Fruit fly (Drosophila melanogaster) whole organism, embryonic: Measurements from ENCODE around the gene Cyt-c1L.

Source experiments
- Aef1 ChIP-seq: fragments of 200-800 bp; sonication (Bioruptor generic); IDR thresholded peaks from 3 replicates; pipeline ENCODE4 v1.3.6; 2022; ENCODE audit warnings: missing biosample characterization, missing genetic modification characterization
- Bdp1 ChIP-seq: fragments of 200-800 bp; sonication (Bioruptor generic); optimal IDR thresholded peaks from 3 replicates; lab custom pipeline; 2016; ENCODE audit warnings: missing biosample characterization, missing genetic modification characterization
- CG10267 ChIP-seq: fragments of 200-800 bp; sonication (Bioruptor generic); optimal IDR thresholded peaks from 2 replicates; lab custom pipeline; 2018; ENCODE audit warnings: missing biosample characterization, mild to moderate bottlenecking, missing genetic modification characterization, moderate library complexity
- CG10431 ChIP-seq: fragments of 200-800 bp; sonication (Bioruptor generic); optimal IDR thresholded peaks from 3 replicates; lab custom pipeline; 2018; ENCODE audit warnings: missing biosample characterization, mild to moderate bottlenecking, missing genetic modification characterization
- CG12219 ChIP-seq: fragments of 200-800 bp; sonication (Bioruptor generic); optimal IDR thresholded peaks from 3 replicates; lab custom pipeline; 2018; ENCODE audit warnings: missing biosample characterization, mild to moderate bottlenecking, missing genetic modification characterization
- CG12942 ChIP-seq: fragments of 200-800 bp; sonication (Bioruptor generic); optimal IDR thresholded peaks from 3 replicates; lab custom pipeline; 2016; ENCODE audit warnings: missing biosample characterization, missing genetic modification characterization
- CG13296 ChIP-seq: fragments of 200-800 bp; sonication (Bioruptor generic); optimal IDR thresholded peaks from 3 replicates; lab custom pipeline; 2018; ENCODE audit warnings: missing biosample characterization, mild to moderate bottlenecking, missing genetic modification characterization
- CG14441 ChIP-seq: fragments of 200-800 bp; sonication (Bioruptor generic); IDR thresholded peaks from 2 replicates; pipeline ENCODE4 v1.3.6; 2022; ENCODE audit warnings: missing biosample characterization, missing genetic modification characterization
- CG17361 ChIP-seq: fragments of 200-800 bp; sonication (Bioruptor generic); IDR thresholded peaks from 3 replicates; pipeline ENCODE4 v1.3.6; 2022; ENCODE audit warnings: missing biosample characterization, missing genetic modification characterization
- CG18599 ChIP-seq: fragments of 200-800 bp; sonication (Bioruptor generic); optimal IDR thresholded peaks from 3 replicates; lab custom pipeline; 2017; ENCODE audit warnings: missing biosample characterization, missing genetic modification characterization, mild to moderate bottlenecking, moderate library complexity, missing genetic modification reagents
- CG2116 ChIP-seq: fragments of 200-800 bp; sonication (Bioruptor generic); optimal IDR thresholded peaks from 3 replicates; lab custom pipeline; 2018; ENCODE audit warnings: missing biosample characterization, mild to moderate bottlenecking, missing genetic modification characterization
- CG2678 ChIP-seq: fragments of 200-800 bp; sonication (Bioruptor generic); optimal IDR thresholded peaks from 3 replicates; lab custom pipeline; 2019; ENCODE audit warnings: missing biosample characterization, mild to moderate bottlenecking, missing genetic modification characterization, moderate library complexity
- CG30403 ChIP-seq: fragments of 200-800 bp; sonication (Bioruptor generic); optimal IDR thresholded peaks from 3 replicates; lab custom pipeline; 2016; ENCODE audit warnings: missing biosample characterization, missing genetic modification characterization
- CG31365 ChIP-seq: fragments of 200-800 bp; sonication (Bioruptor generic); optimal IDR thresholded peaks from 2 replicates; lab custom pipeline; 2018; ENCODE audit warnings: missing biosample characterization, mild to moderate bottlenecking, missing genetic modification characterization
- CG33213 ChIP-seq: fragments of 200-800 bp; sonication (Bioruptor generic); optimal IDR thresholded peaks from 3 replicates; lab custom pipeline; 2016; ENCODE audit warnings: missing biosample characterization, missing genetic modification characterization
- CG3726 ChIP-seq: fragments of 200-800 bp; sonication (Bioruptor generic); IDR thresholded peaks from 3 replicates; pipeline ENCODE4, ENCODE4 v1.3.6; 2022; ENCODE audit warnings: missing biosample characterization, missing genetic modification characterization
- CG6175 ChIP-seq: fragments of 200-800 bp; sonication (Bioruptor generic); IDR thresholded peaks from 3 replicates; pipeline ENCODE4 v1.3.6; 2022; ENCODE audit warnings: missing biosample characterization, missing genetic modification characterization
- CG7556 ChIP-seq: fragments of 200-800 bp; sonication (Bioruptor generic); optimal IDR thresholded peaks from 2 replicates; lab custom pipeline; 2017; ENCODE audit warnings: missing biosample characterization, mild to moderate bottlenecking, missing genetic modification characterization
- CG7786 ChIP-seq: fragments of 200-800 bp; sonication (Bioruptor generic); optimal IDR thresholded peaks from 2 replicates; lab custom pipeline; 2016; ENCODE audit warnings: missing biosample characterization, missing genetic modification characterization
- CG9876 ChIP-seq: fragments of 200-800 bp; sonication (Bioruptor generic); optimal IDR thresholded peaks from 2 replicates; lab custom pipeline; 2016; ENCODE audit warnings: missing biosample characterization, missing genetic modification characterization
- Hmr ChIP-seq: fragments of 200-800 bp; sonication (Bioruptor generic); optimal IDR thresholded peaks from 3 replicates; lab custom pipeline; 2017; ENCODE audit warnings: mild to moderate bottlenecking, missing biosample characterization, missing genetic modification reagents, missing genetic modification characterization
- Hmx ChIP-seq: fragments of 200-800 bp; sonication (Bioruptor generic); optimal IDR thresholded peaks from 2 replicates; lab custom pipeline; 2016; ENCODE audit warnings: missing biosample characterization, missing genetic modification characterization
- Kr ChIP-seq: fragments of 200-800 bp; sonication (Bioruptor generic); optimal IDR thresholded peaks from 2 replicates; lab custom pipeline; 2017; ENCODE audit warnings: missing biosample characterization, mild to moderate bottlenecking, missing genetic modification characterization
- Oaz ChIP-seq: fragments of 200-800 bp; sonication (Bioruptor generic); IDR thresholded peaks from 2 replicates; pipeline ENCODE4 v1.3.6; 2022; ENCODE audit warnings: missing biosample characterization, missing genetic modification characterization
- PHDP ChIP-seq: fragments of 200-800 bp; sonication (Bioruptor generic); optimal IDR thresholded peaks from 3 replicates; lab custom pipeline; 2018; ENCODE audit warnings: missing biosample characterization, mild to moderate bottlenecking, missing genetic modification characterization, moderate library complexity
- Rfx ChIP-seq: fragments of 200-800 bp; sonication (Bioruptor generic); IDR thresholded peaks from 2 replicates; pipeline ENCODE4 v1.3.6; 2022; ENCODE audit warnings: missing biosample characterization, missing genetic modification characterization
- amos ChIP-seq: fragments of 200-800 bp; sonication (Bioruptor generic); IDR thresholded peaks from 2 replicates; pipeline ENCODE4 v1.3.6; 2022; ENCODE audit warnings: missing biosample characterization, missing genetic modification characterization; ENCODE audit not compliant: partially characterized antibody
- aop ChIP-seq: fragments of 200-800 bp; sonication (Bioruptor generic); IDR thresholded peaks from 2 replicates; pipeline ENCODE4 v1.3.6; 2022; ENCODE audit warnings: missing biosample characterization, missing genetic modification characterization
- ap ChIP-seq: fragments of 200-800 bp; sonication (Bioruptor generic); IDR thresholded peaks from 2 replicates; pipeline ENCODE4 v1.3.6; 2022; ENCODE audit warnings: missing biosample characterization, missing genetic modification characterization
- chinmo ChIP-seq: fragments of 200-800 bp; sonication (Bioruptor generic); IDR thresholded peaks from 4 replicates; pipeline ENCODE4 v1.3.6; 2022; ENCODE audit warnings: missing biosample characterization, missing genetic modification characterization; ENCODE audit not compliant: partially characterized antibody
- corto ChIP-seq: fragments of 200-800 bp; sonication (Bioruptor generic); optimal IDR thresholded peaks from 2 replicates; lab custom pipeline; 2016; ENCODE audit warnings: missing biosample characterization, mild to moderate bottlenecking, missing genetic modification characterization, moderate library complexity
- dan ChIP-seq: fragments of 200-800 bp; sonication (Bioruptor generic); IDR thresholded peaks from 2 replicates; pipeline ENCODE4 v1.3.6; 2022; ENCODE audit warnings: missing biosample characterization, missing genetic modification characterization
- dati ChIP-seq: fragments of 200-800 bp; sonication (Bioruptor generic); IDR thresholded peaks from 2 replicates; pipeline ENCODE4 v1.3.6; 2022; ENCODE audit warnings: missing biosample characterization, missing genetic modification characterization
- dm ChIP-seq: fragments of 200-800 bp; sonication (Bioruptor generic); optimal IDR thresholded peaks from 3 replicates; lab custom pipeline; 2016; ENCODE audit warnings: missing biosample characterization, missing genetic modification characterization
- en ChIP-seq: fragments of 200-800 bp; sonication (Bioruptor generic); optimal IDR thresholded peaks from 2 replicates; lab custom pipeline; 2016; ENCODE audit warnings: missing biosample characterization, missing genetic modification characterization
- eyg ChIP-seq: fragments of 200-800 bp; sonication (Bioruptor generic); optimal IDR thresholded peaks from 3 replicates; lab custom pipeline; 2016; ENCODE audit warnings: missing biosample characterization, missing genetic modification characterization
- gcm ChIP-seq: fragments of 200-800 bp; sonication (Bioruptor generic); optimal IDR thresholded peaks from 2 replicates; lab custom pipeline; 2019; ENCODE audit warnings: missing biosample characterization, mild to moderate bottlenecking, missing genetic modification characterization, moderate library complexity
- h ChIP-seq: fragments of >200 bp; optimal IDR thresholded peaks from 2 replicates; lab custom pipeline; 2017
- lbe ChIP-seq: fragments of 200-800 bp; sonication (Bioruptor generic); optimal IDR thresholded peaks from 2 replicates; lab custom pipeline; 2016; ENCODE audit warnings: missing biosample characterization, mild to moderate bottlenecking, missing genetic modification characterization
- lola ChIP-seq, 3 experiments: fragments of >200 bp in 2 of 3; fragments of 200-800 bp in 1 of 3; sonication (Bioruptor generic) in 1 of 3; optimal IDR thresholded peaks; 2 replicates each; lab custom pipeline; 2017 to 2019; ENCODE audit warnings: missing biosample characterization in 3 of 3, missing genetic modification characterization in 3 of 3, mild to moderate bottlenecking in 1 of 3, moderate library complexity in 1 of 3
- maf-S ChIP-seq: fragments of 200-800 bp; sonication (Bioruptor generic); optimal IDR thresholded peaks from 2 replicates; lab custom pipeline; 2016; ENCODE audit warnings: missing biosample characterization, missing genetic modification characterization
- nerfin-2 ChIP-seq: fragments of 200-800 bp; sonication (Bioruptor generic); IDR thresholded peaks from 2 replicates; pipeline ENCODE4 v1.3.6; 2022; ENCODE audit warnings: missing biosample characterization, missing genetic modification characterization; ENCODE audit not compliant: partially characterized antibody
- prd ChIP-seq, 3 experiments: fragments of >200 bp in 2 of 3; fragments of 200-800 bp in 1 of 3; sonication (Bioruptor generic) in 1 of 3; optimal IDR thresholded peaks in 2 of 3; IDR thresholded peaks in 1 of 3; 2 replicates in 2 of 3; 3 replicates in 1 of 3; pipeline versions ENCODE4 v1.3.6 to Lab custom; 2017 to 2022; ENCODE audit warnings: missing biosample characterization in 1 of 3, missing genetic modification characterization in 1 of 3
- ro ChIP-seq: fragments of 200-800 bp; sonication (Bioruptor generic); IDR thresholded peaks from 2 replicates; pipeline ENCODE4 v1.3.6; 2022; ENCODE audit warnings: missing biosample characterization, missing genetic modification characterization
- sc ChIP-seq, 3 experiments: fragments of >200 bp in 2 of 3; fragments of 200-800 bp in 1 of 3; sonication (Bioruptor generic) in 1 of 3; optimal IDR thresholded peaks; 2 replicates in 2 of 3; 3 replicates in 1 of 3; lab custom pipeline; 2017; ENCODE audit warnings: mild to moderate bottlenecking in 1 of 3, missing biosample characterization in 1 of 3, missing genetic modification characterization in 1 of 3, missing genetic modification reagents in 1 of 3
- slou ChIP-seq: fragments of 200-800 bp; sonication (Bioruptor generic); optimal IDR thresholded peaks from 3 replicates; lab custom pipeline; 2016; ENCODE audit warnings: missing biosample characterization, missing genetic modification characterization
- zen ChIP-seq: fragments of 200-800 bp; sonication (Bioruptor generic); optimal IDR thresholded peaks from 3 replicates; lab custom pipeline; 2018; ENCODE audit warnings: missing biosample characterization, mild to moderate bottlenecking, missing genetic modification characterization, moderate library complexity

Cyt-c1L gene

dm6 chr3R:29204612-29205480 is 913 bp upstream of the Cyt-c1L start (continued):
- TF ChIP-seq CG12219 (GFP tag; lab: Kevin White, UChicago) (peak; percentile 80), Aef1 (GFP tag; lab: Robert Waterston, UW) (peak; percentile 37; the same call in 1 of the 3 replicates), prd (optimal IDR thresholded peaks at IDR 0.05; lab: Kevin White, UChicago) (no peak), prd (GFP tag; IDR thresholded peaks at IDR 0.05; lab: Robert Waterston, UW) (peak; percentile 88), CG9876 (peak; percentile 64), CG31365 (tag; lab: Kevin White, UChicago) (peak; percentile 41), aop (GFP tag; lab: Robert Waterston, UW) (peak; percentile 56; the same call in 1 of the 2 replicates), CG33213 (GFP tag; lab: Kevin White, UChicago) (peak; percentile 48), CG2116 (GFP tag; lab: Kevin White, UChicago) (peak; percentile 29), h (lab: Kevin White, UChicago) (no peak), maf-S (GFP tag; lab: Kevin White, UChicago) (peak; percentile 72), en (GFP tag; lab: Kevin White, UChicago) (peak; percentile 69), Rfx (peak; percentile 60), Kr (no peak), Bdp1 (peak; percentile 55), ro (peak; percentile 59), CG13296 (GFP tag; lab: Kevin White, UChicago) (peak; percentile 50), gcm (peak; percentile 72), CG10431 (peak; percentile 29), dm (GFP tag; lab: Kevin White, UChicago) (peak; percentile 42), CG30403 (GFP tag; lab: Kevin White, UChicago) (peak; percentile 72), dati (GFP tag; lab: Robert Waterston, UW) (peak; percentile 43; the same call in 1 of the 2 replicates), eyg (GFP tag; lab: Kevin White, UChicago) (peak; percentile 60), CG18599 (GFP tag; lab: Kevin White, UChicago) (peak; percentile 71), ap (GFP tag; lab: Robert Waterston, UW) (peak; percentile 68), Hmr (GFP tag; lab: Kevin White, UChicago) (peak; percentile 16), CG12942 (peak; percentile 75), Hmx (GFP tag; lab: Kevin White, UChicago) (no peak), sc (optimal IDR thresholded peaks at IDR 0.05; lab: Kevin White, UChicago) (no peak), sc (GFP tag; optimal IDR thresholded peaks at IDR 0.05; lab: Kevin White, UChicago) (peak; percentile 73), CG10267 (tag; lab: Kevin White, UChicago) (peak; percentile 68), CG6175 (GFP tag; lab: Robert Waterston, UW) (no peak), slou (GFP tag; lab: Kevin White, UChicago) (no peak), lbe (no peak), CG7786 (GFP tag; lab: Kevin White, UChicago) (peak; percentile 33), corto (GFP tag; lab: Kevin White, UChicago) (no peak), Oaz (GFP tag; lab: Robert Waterston, UW) (peak; percentile 27; the same call in 1 of the 2 replicates), CG7556 (GFP tag; lab: Kevin White, UChicago) (peak; percentile 72), nerfin-2 (GFP tag; lab: Robert Waterston, UW) (no peak), dan (peak; percentile 47; the same call in 1 of the 2 replicates), chinmo (no peak), PHDP (tag; lab: Kevin White, UChicago) (peak; percentile 73), CG17361 (GFP tag; lab: Robert Waterston, UW) (peak; percentile 87), CG3726 (GFP tag; lab: Robert Waterston, UW) (peak; percentile 72; the same call in 1 of the 3 replicates), CG14441 (peak; percentile 69), amos (GFP tag; lab: Robert Waterston, UW) (no peak), CG2678 (tag; lab: Kevin White, UChicago) (peak; percentile 84), zen (tag; lab: Kevin White, UChicago) (peak; percentile 60), lola (GFP tag; optimal IDR thresholded peaks at IDR 0.05; lab: Kevin White, UChicago) (peak in 1 of 3 experiments; percentile 80)
